Worm (Caenorhabditis elegans): ENCODE data around the gene htz-1.

The htz-1 gene

ce11 chrIV:4469770-4470709 is 24.0 kb downstream of the htz-1 start (continued):
- TF ChIP-seq mel-28 (tag; optimal IDR thresholded peaks at IDR 0.05; ENCODE audit: borderline replicate concordance) (peak; percentile 15), fkh-3 (tag; optimal IDR thresholded peaks at IDR 0.05) (no peak), Y56A3A.18 (GFP tag; IDR thresholded peaks at IDR 0.05) (no peak; the same call in 1 of the 2 replicates), snpc-1.3 (tag; optimal IDR thresholded peaks at IDR 0.05; ENCODE audit: insufficient read depth) (no peak), mcd-1 (GFP tag; IDR thresholded peaks at IDR 0.05) (peak; percentile 64), lin-54 (GFP tag; optimal IDR thresholded peaks at IDR 0.05) (peak; percentile 36), bed-1 (GFP tag; IDR thresholded peaks at IDR 0.05) (no peak), nfya-2 (GFP tag; IDR thresholded peaks at IDR 0.05) (no peak), D2030.7 (GFP tag; IDR thresholded peaks at IDR 0.05) (no peak), lsl-1 (GFP tag; optimal IDR thresholded peaks at IDR 0.05) (peak; percentile 22), rec-8 (tag; optimal IDR thresholded peaks at IDR 0.05) (no peak), rpc-1 (optimal IDR thresholded peaks at IDR 0.05) (no peak), rpc-1 (tag; optimal IDR thresholded peaks at IDR 0.05) (no peak), F37B4.10 (GFP tag; IDR thresholded peaks at IDR 0.05) (no peak), cebp-1 (GFP tag; IDR thresholded peaks at IDR 0.05) (peak; percentile 35; the same call in 1 of the 2 replicates), cebp-1 (tag; optimal IDR thresholded peaks at IDR 0.05) (peak; percentile 80), zfh-2 (GFP tag; conservative IDR thresholded peaks at IDR 0.05) (peak; percentile 89), nfyb-1 (GFP tag; IDR thresholded peaks at IDR 0.05) (peak; percentile 76; the same call in 1 of the 2 replicates), Y53F4B.3 (GFP tag; IDR thresholded peaks at IDR 0.05) (no peak), akir-1 (GFP tag; optimal IDR thresholded peaks at IDR 0.05) (peak; percentile 7), tbp1 (GFP tag; optimal IDR thresholded peaks at IDR 0.05) (peak; percentile 62), dpl-1 (GFP tag; optimal IDR thresholded peaks at IDR 0.05) (no peak), hlh-12 (tag; optimal IDR thresholded peaks at IDR 0.05) (no peak), athp-1 (tag; optimal IDR thresholded peaks at IDR 0.05) (peak; percentile 35), mes-4 (tag; optimal IDR thresholded peaks at IDR 0.05) (no peak), lin-26 (GFP tag; IDR thresholded peaks at IDR 0.05) (peak; percentile 67; the same call in 1 of the 2 replicates), sdz-38 (tag; optimal IDR thresholded peaks at IDR 0.05) (no peak), nhr-80 (tag; optimal IDR thresholded peaks at IDR 0.05) (peak; percentile 42), hmg-20 (GFP tag; IDR thresholded peaks at IDR 0.05) (no peak), Y53G8AR.9 (GFP tag; conservative IDR thresholded peaks at IDR 0.05) (no peak; the same call in none of the 2 replicates), dpff-1 (tag; optimal IDR thresholded peaks at IDR 0.05) (no peak), efl-1 (GFP tag; optimal IDR thresholded peaks at IDR 0.05) (no peak), repo-1 (tag; optimal IDR thresholded peaks at IDR 0.05) (peak; percentile 4), nhr-120 (GFP tag; IDR thresholded peaks at IDR 0.05) (no peak), xnd-1 (tag; optimal IDR thresholded peaks at IDR 0.05) (no peak), egrh-3 (GFP tag; IDR thresholded peaks at IDR 0.05) (peak; percentile 28; the same call in 1 of the 2 replicates)

ce11 chrIV:4470885-4471772 is 25.1 kb downstream of the htz-1 start:
- TF ChIP-seq mel-28 (tag; optimal IDR thresholded peaks at IDR 0.05; ENCODE audit: borderline replicate concordance), result no peak
- no peak for TF ChIP-seq pha-4 (tag; optimal IDR thresholded peaks at IDR 0.05)
- no peak for TF ChIP-seq F37B4.10 (GFP tag; IDR thresholded peaks at IDR 0.05)
- TF ChIP-seq sptf-2 (GFP tag; optimal IDR thresholded peaks at IDR 0.05), result no peak
- no peak for TF ChIP-seq snpc-4 (GFP tag; optimal IDR thresholded peaks at IDR 0.05)
- TF ChIP-seq snpc-4 (tag; optimal IDR thresholded peaks at IDR 0.05), result peak in 1 of 4 experiments; percentile 11
- TF ChIP-seq rec-8 (tag; optimal IDR thresholded peaks at IDR 0.05), result no peak
- TF ChIP-seq attf-3 (GFP tag; conservative IDR thresholded peaks at IDR 0.05), result no peak
- no peak for TF ChIP-seq nhr-27 (tag; optimal IDR thresholded peaks at IDR 0.05)
- no peak for TF ChIP-seq ztf-22 (GFP tag; optimal IDR thresholded peaks at IDR 0.05)
- peak; percentile 63 for TF ChIP-seq nfyb-1 (GFP tag; IDR thresholded peaks at IDR 0.05)
- TF ChIP-seq zim-3 (tag; optimal IDR thresholded peaks at IDR 0.05), result peak; percentile 25
- no peak for TF ChIP-seq hlh-12 (tag; optimal IDR thresholded peaks at IDR 0.05)
- TF ChIP-seq lin-54 (GFP tag; optimal IDR thresholded peaks at IDR 0.05), result peak; percentile 70
- no peak for TF ChIP-seq lin-40 (tag; optimal IDR thresholded peaks at IDR 0.05)
- TF ChIP-seq F57C9.4 (tag; optimal IDR thresholded peaks at IDR 0.05), result peak; percentile 60
